Fruit fly (Drosophila melanogaster) whole organism: ENCODE measurements around the gene hydra.

Experiments used
- CG8478 ChIP-seq: fragments of >200 bp; optimal IDR thresholded peaks from 2 replicates; lab custom pipeline; 2018; ENCODE audit warnings: inconsistent platforms
- EcR ChIP-seq, 2 experiments: fragments of >200 bp; optimal IDR thresholded peaks; 2 replicates each; lab custom pipeline; 2017; ENCODE audit warnings: missing biosample characterization in 2 of 2, missing genetic modification characterization in 2 of 2, missing genetic modification reagents in 2 of 2
- psq ChIP-seq: fragments of >200 bp; optimal IDR thresholded peaks from 2 replicates; lab custom pipeline; 2017
- usp ChIP-seq: fragments of >200 bp; optimal IDR thresholded peaks from 2 replicates; lab custom pipeline; 2017; ENCODE audit warnings: missing biosample characterization, missing genetic modification characterization, mixed read lengths

DNA sequence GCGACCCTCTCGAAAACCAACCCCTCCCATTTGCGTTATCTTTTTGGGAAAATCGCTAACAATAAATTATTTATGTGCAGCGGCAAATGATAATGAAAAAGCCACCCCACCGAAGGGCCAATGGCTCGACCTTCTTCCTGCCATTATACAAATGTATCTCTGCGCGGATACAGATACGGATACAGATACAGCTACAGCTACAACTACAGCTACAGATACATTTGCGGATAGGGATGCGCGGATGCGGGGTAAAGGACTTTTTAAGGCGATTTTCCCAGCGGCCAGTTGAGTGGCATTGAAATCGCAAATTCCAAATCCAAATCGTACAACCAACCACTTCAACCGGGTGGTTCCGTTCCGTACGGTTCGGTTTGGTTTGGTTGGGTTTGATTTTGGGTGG, 32.8 kb upstream of the hydra start:
- no peak for TF ChIP-seq CG8478 (lab: Kevin White, UChicago)
- no peak for TF ChIP-seq psq (lab: Kevin White, UChicago)
- TF ChIP-seq EcR (GFP tag; optimal IDR thresholded peaks at IDR 0.05; lab: Kevin White, UChicago) = no peak
- TF ChIP-seq usp (GFP tag; lab: Kevin White, UChicago) = no peak
